Worm (Caenorhabditis elegans): ENCODE results near the gene C07B5.3.

The C07B5.3 gene

DNA sequence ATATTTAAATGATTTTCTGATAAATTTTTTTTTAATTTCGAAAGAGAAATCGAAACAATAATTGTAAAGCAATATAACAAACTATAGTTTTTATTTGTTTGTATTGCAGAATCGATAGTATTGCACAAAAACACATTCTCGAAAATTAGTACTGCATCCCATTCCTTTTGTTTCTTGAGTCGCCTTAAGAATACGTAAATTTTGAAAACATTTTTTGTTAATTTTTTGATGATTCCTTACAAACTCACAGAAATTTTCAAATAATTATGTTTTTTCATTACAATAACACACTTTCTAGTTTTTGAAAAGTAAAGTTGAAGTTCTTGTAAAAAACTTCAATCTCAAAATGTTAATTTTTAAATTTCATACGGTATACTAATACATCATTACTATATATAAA lies 36.9 kb downstream of the C07B5.3 start:
- TF ChIP-seq tbx-11 (GFP tag; IDR thresholded peaks at IDR 0.05) (no peak), ceh-36 (tag; optimal IDR thresholded peaks at IDR 0.05) (no peak), aly-1 (tag; optimal IDR thresholded peaks at IDR 0.05) (no peak), hmg-4 (GFP tag; optimal IDR thresholded peaks at IDR 0.05) (no peak), ets-7 (tag; optimal IDR thresholded peaks at IDR 0.05) (no peak), pes-1 (GFP tag; IDR thresholded peaks at IDR 0.05) (no peak), B0310.2 (tag; optimal IDR thresholded peaks at IDR 0.05) (no peak), ceh-13 (GFP tag; optimal IDR thresholded peaks at IDR 0.05) (no peak), F13C5.2 (tag; optimal IDR thresholded peaks at IDR 0.05) (no peak), tra-4 (tag; optimal IDR thresholded peaks at IDR 0.05) (no peak), flt-1 (GFP tag; IDR thresholded peaks at IDR 0.05) (no peak), ama-1 (optimal IDR thresholded peaks at IDR 0.05) (no peak)

DNA sequence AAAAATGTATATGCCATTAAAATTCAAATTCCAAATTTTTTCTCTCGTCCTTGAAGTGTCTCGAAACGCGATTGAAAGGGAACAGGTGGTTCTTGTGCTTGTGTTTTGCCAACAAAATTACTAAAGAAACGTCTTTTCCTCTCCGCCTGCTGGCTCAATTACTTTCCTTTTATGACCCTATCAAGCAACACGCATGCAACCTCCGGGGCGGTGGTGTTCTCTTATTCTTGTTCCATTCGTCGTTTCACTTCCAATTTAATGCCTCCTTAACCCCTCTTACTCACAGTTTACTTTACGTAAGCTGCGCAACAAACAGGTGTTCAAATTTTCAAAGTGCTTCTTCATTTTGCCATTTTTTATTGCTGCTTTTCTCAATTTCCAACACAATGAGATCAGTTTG lies 39.3 kb downstream of the C07B5.3 start:
- no peak for TF ChIP-seq scrt-1 (GFP tag; IDR thresholded peaks at IDR 0.05)
- TF ChIP-seq B0310.2 (tag; optimal IDR thresholded peaks at IDR 0.05) = no peak
- TF ChIP-seq sea-1 (GFP tag; conservative IDR thresholded peaks at IDR 0.05) = no peak
- TF ChIP-seq ama-1 (optimal IDR thresholded peaks at IDR 0.05) = no peak
- no peak for TF ChIP-seq pes-1 (GFP tag; IDR thresholded peaks at IDR 0.05)
- TF ChIP-seq hnd-1 (tag; optimal IDR thresholded peaks at IDR 0.05) = no peak
- TF ChIP-seq tra-4 (tag; optimal IDR thresholded peaks at IDR 0.05) = no peak

DNA sequence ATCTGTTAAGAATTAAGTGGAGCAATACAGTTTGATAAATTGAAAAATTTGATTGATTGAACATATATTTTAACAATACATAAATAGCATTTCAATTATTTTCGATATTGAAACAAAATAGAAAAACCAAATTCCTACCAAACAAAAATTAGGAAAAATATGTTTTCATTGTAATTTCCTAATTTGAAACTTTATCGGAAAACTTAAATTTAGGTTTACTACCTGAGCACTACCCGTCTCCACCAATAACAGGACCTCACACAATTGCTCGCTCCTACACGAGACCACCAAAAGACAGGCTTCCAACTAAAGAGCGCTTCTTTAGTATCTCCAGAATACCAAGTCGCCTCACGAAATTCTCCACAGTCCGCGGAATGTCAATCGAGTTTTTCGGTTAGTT lies 46.3 kb downstream of the C07B5.3 start:
- TF ChIP-seq flt-1 (GFP tag; IDR thresholded peaks at IDR 0.05) (no peak), scrt-1 (GFP tag; IDR thresholded peaks at IDR 0.05) (no peak), hnd-1 (tag; optimal IDR thresholded peaks at IDR 0.05) (no peak), hmg-4 (GFP tag; optimal IDR thresholded peaks at IDR 0.05) (no peak), pes-1 (GFP tag; IDR thresholded peaks at IDR 0.05) (no peak)

Data from whole organism, early embryonic.